Worm (Caenorhabditis elegans) whole organism, mixed stage, embryonic: Measurements from ENCODE around the gene srx-86.
A peak's percentile ranks its signal among the peaks of the same experiment; 100 is the strongest.

Experiments used
- M03D4.4 ChIP-seq: sonication (generic microtip); optimal IDR thresholded peaks from 2 replicates; lab custom pipeline; 2017; ENCODE audit warnings: mild to moderate bottlenecking, missing genetic modification characterization, missing compliant biosample characterization
- bed-3 ChIP-seq: fragments of 200-800 bp; sonication (Bioruptor generic); optimal IDR thresholded peaks from 3 replicates; lab custom pipeline; 2018; ENCODE audit warnings: mild to moderate bottlenecking, missing genetic modification characterization, moderate library complexity, missing compliant biosample characterization
- blmp-1 ChIP-seq: fragments of 150-350 bp; optimal IDR thresholded peaks from 2 replicates; lab custom pipeline; 2014; ENCODE audit warnings: missing biosample characterization, missing genetic modification characterization
- ceh-39 ChIP-seq: fragments of 150-350 bp; optimal IDR thresholded peaks from 2 replicates; lab custom pipeline; 2014; ENCODE audit warnings: missing biosample characterization, missing genetic modification characterization
- ceh-43 ChIP-seq: fragments of 200-800 bp; sonication (Bioruptor generic); optimal IDR thresholded peaks from 2 replicates; lab custom pipeline; 2018; ENCODE audit warnings: mild to moderate bottlenecking, missing genetic modification characterization, moderate library complexity, missing compliant biosample characterization
- ceh-83 ChIP-seq: fragments of 200-800 bp; sonication (Bioruptor generic); optimal IDR thresholded peaks from 2 replicates; lab custom pipeline; 2018; ENCODE audit warnings: mild to moderate bottlenecking, missing genetic modification characterization, missing compliant biosample characterization
- ces-1 ChIP-seq: fragments of 150-350 bp; optimal IDR thresholded peaks from 2 replicates; lab custom pipeline; 2014; ENCODE audit warnings: missing biosample characterization, missing genetic modification reagents, missing genetic modification characterization
- cnd-1 ChIP-seq: fragments of 200-800 bp; sonication (Bioruptor generic); optimal IDR thresholded peaks from 2 replicates; lab custom pipeline; 2018; ENCODE audit warnings: mild to moderate bottlenecking, missing genetic modification characterization, missing compliant biosample characterization
- drap-1 ChIP-seq: fragments of 200-800 bp; sonication (Bioruptor generic); optimal IDR thresholded peaks from 3 replicates; lab custom pipeline; 2018; ENCODE audit warnings: mild to moderate bottlenecking, missing genetic modification characterization, missing compliant biosample characterization
- elt-1 ChIP-seq: sonication (generic microtip); optimal IDR thresholded peaks from 2 replicates; lab custom pipeline; 2017; ENCODE audit warnings: missing genetic modification characterization, mild to moderate bottlenecking, missing compliant biosample characterization, antibody characterized with exemption, moderate library complexity, borderline replicate concordance; ENCODE audit not compliant: insufficient read depth
- elt-3 ChIP-seq: fragments of 150-350 bp; optimal IDR thresholded peaks from 2 replicates; lab custom pipeline; 2014; ENCODE audit warnings: missing biosample characterization, missing genetic modification characterization
- flh-1 ChIP-seq: fragments of 200-800 bp; sonication (Bioruptor generic); optimal IDR thresholded peaks from 2 replicates; lab custom pipeline; 2018; ENCODE audit warnings: mild to moderate bottlenecking, missing genetic modification characterization, moderate library complexity, missing compliant biosample characterization
- ham-2 ChIP-seq: fragments of 200-800 bp; sonication (Bioruptor generic); optimal IDR thresholded peaks from 2 replicates; lab custom pipeline; 2018; ENCODE audit warnings: mild to moderate bottlenecking, missing genetic modification characterization, missing compliant biosample characterization
- hlh-1 ChIP-seq: fragments of 150-350 bp; optimal IDR thresholded peaks from 2 replicates; lab custom pipeline; 2014; ENCODE audit warnings: missing biosample characterization, missing genetic modification reagents, missing genetic modification characterization
- lin-13 ChIP-seq: fragments of 150-350 bp; optimal IDR thresholded peaks from 2 replicates; lab custom pipeline; 2014; ENCODE audit warnings: missing biosample characterization, missing genetic modification characterization
- lin-32 ChIP-seq: fragments of 200-800 bp; sonication (Bioruptor generic); optimal IDR thresholded peaks from 2 replicates; lab custom pipeline; 2018; ENCODE audit warnings: mild to moderate bottlenecking, missing genetic modification characterization, missing compliant biosample characterization
- lsy-2 ChIP-seq: fragments of 150-350 bp; optimal IDR thresholded peaks from 2 replicates; lab custom pipeline; 2014; ENCODE audit warnings: missing biosample characterization, missing genetic modification characterization
- mab-5 ChIP-seq: fragments of 150-350 bp; optimal IDR thresholded peaks from 2 replicates; lab custom pipeline; 2014; ENCODE audit warnings: missing biosample characterization, missing genetic modification characterization
- mep-1 ChIP-seq: fragments of 150-350 bp; optimal IDR thresholded peaks from 2 replicates; lab custom pipeline; 2017; ENCODE audit warnings: missing biosample characterization, missing genetic modification reagents, missing genetic modification characterization, inconsistent platforms
- mls-2 ChIP-seq: sonication (generic microtip); optimal IDR thresholded peaks from 2 replicates; lab custom pipeline; 2016; ENCODE audit warnings: mild to moderate bottlenecking, missing genetic modification characterization, moderate library complexity, missing compliant biosample characterization
- nhr-12 ChIP-seq: fragments of 150-350 bp; optimal IDR thresholded peaks from 2 replicates; lab custom pipeline; 2014; ENCODE audit warnings: missing biosample characterization, missing genetic modification characterization
- nhr-2 ChIP-seq: fragments of 150-350 bp; optimal IDR thresholded peaks from 2 replicates; lab custom pipeline; 2014; ENCODE audit warnings: missing biosample characterization, missing genetic modification characterization
- nhr-237 ChIP-seq: fragments of 150-350 bp; optimal IDR thresholded peaks from 2 replicates; lab custom pipeline; 2014; ENCODE audit warnings: missing biosample characterization, missing genetic modification characterization
- nhr-28 ChIP-seq: fragments of 150-350 bp; optimal IDR thresholded peaks from 2 replicates; lab custom pipeline; 2014; ENCODE audit warnings: missing biosample characterization, missing genetic modification characterization
- nhr-76 ChIP-seq: sonication (generic microtip); optimal IDR thresholded peaks from 2 replicates; lab custom pipeline; 2017; ENCODE audit warnings: missing biosample characterization, missing genetic modification characterization
- pha-4 ChIP-seq: fragments of 150-350 bp; optimal IDR thresholded peaks from 2 replicates; lab custom pipeline; 2018; ENCODE audit warnings: missing biosample characterization, missing genetic modification reagents, missing genetic modification characterization
- sem-2 ChIP-seq: fragments of 200-800 bp; sonication (Bioruptor generic); optimal IDR thresholded peaks from 2 replicates; lab custom pipeline; 2018; ENCODE audit warnings: mild to moderate bottlenecking, missing genetic modification characterization, missing compliant biosample characterization
- snpc-4 ChIP-seq: fragments of 150-350 bp; optimal IDR thresholded peaks from 2 replicates; lab custom pipeline; 2014; ENCODE audit warnings: missing biosample characterization, missing genetic modification characterization
- sptf-1 ChIP-seq: sonication (generic microtip); optimal IDR thresholded peaks from 2 replicates; lab custom pipeline; 2017; ENCODE audit warnings: mild to moderate bottlenecking, missing genetic modification characterization, moderate library complexity, missing compliant biosample characterization
- tbx-8 ChIP-seq: fragments of 200-800 bp; sonication (Bioruptor generic); optimal IDR thresholded peaks from 2 replicates; lab custom pipeline; 2018; ENCODE audit warnings: mild to moderate bottlenecking, missing genetic modification characterization, moderate library complexity, missing compliant biosample characterization
- unc-120 ChIP-seq: sonication (generic microtip); optimal IDR thresholded peaks from 2 replicates; lab custom pipeline; 2017; ENCODE audit warnings: missing genetic modification characterization, missing compliant biosample characterization; ENCODE audit not compliant: poor library complexity, severe bottlenecking
- unc-39 ChIP-seq: fragments of 150-350 bp; optimal IDR thresholded peaks from 2 replicates; lab custom pipeline; 2014; ENCODE audit warnings: missing biosample characterization, missing genetic modification characterization
- unc-62 ChIP-seq: fragments of 150-350 bp; optimal IDR thresholded peaks from 2 replicates; lab custom pipeline; 2014; ENCODE audit warnings: missing biosample characterization, missing genetic modification reagents, missing genetic modification characterization
- zip-8 ChIP-seq: fragments of 150-350 bp; optimal IDR thresholded peaks from 2 replicates; lab custom pipeline; 2014; ENCODE audit warnings: missing biosample characterization, missing genetic modification characterization
- ztf-11 ChIP-seq: fragments of 150-350 bp; optimal IDR thresholded peaks from 2 replicates; lab custom pipeline; 2014; ENCODE audit warnings: missing biosample characterization, missing genetic modification characterization

Gene srx-86

DNA sequence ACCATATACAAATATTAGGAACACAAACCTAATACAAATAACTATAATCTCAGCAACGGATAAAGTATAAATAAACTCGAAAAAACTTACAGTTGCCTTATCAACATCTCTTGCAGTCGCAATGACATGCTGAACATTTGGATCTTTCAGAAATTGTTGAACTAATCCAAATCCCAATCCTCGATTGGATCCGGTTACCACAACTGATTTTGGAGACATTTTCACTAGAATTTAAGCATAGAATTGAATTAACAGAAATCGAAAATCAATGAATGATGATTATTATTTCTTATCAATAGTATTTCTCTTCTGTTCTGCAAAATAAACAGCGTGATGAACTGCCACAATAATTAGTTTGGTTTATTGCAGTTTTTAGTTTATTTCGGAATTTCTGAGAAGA is 42.5 kb upstream of the srx-86 start, which contains the start of the genes C55A6.11 and C55A6.7:
C55A6.11 (plus strand) TSS at position 301 of the 400 bp plus-strand sequence.
C55A6.7 (minus strand) TSS at position 316 of the 400 bp plus-strand sequence.
- TF ChIP-seq nhr-2 (tag; lab: Kevin White, UChicago) (no peak), nhr-28 (tag; lab: Kevin White, UChicago) (no peak), nhr-76 (tag; lab: Kevin White, UChicago) (no peak), sem-2 (GFP tag; lab: Kevin White, UChicago) (no peak), pha-4 (tag; lab: Kevin White, UChicago) (no peak)

DNA sequence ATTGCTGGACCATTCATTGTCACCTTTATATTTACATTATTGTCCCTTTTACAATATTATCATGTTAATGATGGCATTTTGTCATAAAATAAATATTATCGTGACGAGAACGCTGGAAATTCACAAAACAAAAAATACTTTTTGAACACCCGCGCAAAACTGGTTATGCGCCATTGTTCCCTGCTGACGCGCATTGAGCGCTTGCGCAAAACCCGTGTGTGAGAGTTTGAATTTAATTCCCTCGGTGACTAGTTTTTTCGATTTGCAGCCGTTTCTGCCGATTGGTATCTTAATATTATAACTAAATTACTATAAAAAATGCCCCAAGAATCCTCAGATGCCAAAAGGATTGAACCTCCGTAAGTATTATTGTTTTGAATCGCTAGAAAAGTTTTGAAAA is 41.3 kb upstream of the srx-86 start, which contains the start of gene pafo-1:
pafo-1 (plus strand) TSS at position 256 of the 400 bp plus-strand sequence.
- TF ChIP-seq nhr-237 (tag; lab: Kevin White, UChicago) (peak; percentile 74), ces-1 (GFP tag; lab: Kevin White, UChicago) (no peak), snpc-4 (tag; lab: Kevin White, UChicago) (no peak), ham-2 (GFP tag; lab: Kevin White, UChicago) (no peak), drap-1 (GFP tag; lab: Kevin White, UChicago) (peak; percentile 49), nhr-2 (tag; lab: Kevin White, UChicago) (no peak), sptf-1 (tag; lab: Kevin White, UChicago) (no peak), bed-3 (GFP tag; lab: Kevin White, UChicago) (no peak), mls-2 (tag; lab: Kevin White, UChicago) (no peak), elt-3 (tag; lab: Kevin White, UChicago) (no peak), ceh-83 (GFP tag; lab: Kevin White, UChicago) (peak; percentile 19), M03D4.4 (peak; percentile 76), elt-1 (tag; lab: Kevin White, UChicago) (no peak), nhr-12 (no peak), mab-5 (no peak), lsy-2 (tag; lab: Kevin White, UChicago) (peak; percentile 75), mep-1 (tag; lab: Kevin White, UChicago) (peak; percentile 80), pha-4 (tag; lab: Kevin White, UChicago) (peak; percentile 70), nhr-28 (tag; lab: Kevin White, UChicago) (no peak), zip-8 (tag; lab: Kevin White, UChicago) (no peak), unc-62 (GFP tag; lab: Kevin White, UChicago) (no peak), ceh-43 (GFP tag; lab: Kevin White, UChicago) (peak; percentile 44), unc-120 (tag; lab: Kevin White, UChicago) (peak; percentile 28), sem-2 (GFP tag; lab: Kevin White, UChicago) (peak; percentile 32), ztf-11 (tag; lab: Kevin White, UChicago) (no peak), hlh-1 (tag; lab: Kevin White, UChicago) (peak; percentile 57), blmp-1 (no peak), tbx-8 (GFP tag; lab: Kevin White, UChicago) (peak; percentile 43), lin-13 (tag; lab: Kevin White, UChicago) (peak; percentile 87), nhr-76 (tag; lab: Kevin White, UChicago) (no peak), flh-1 (GFP tag; lab: Kevin White, UChicago) (no peak), cnd-1 (tag; lab: Kevin White, UChicago) (peak; percentile 47), ceh-39 (tag; lab: Kevin White, UChicago) (peak; percentile 20), unc-39 (tag; lab: Kevin White, UChicago) (no peak), lin-32 (GFP tag; lab: Kevin White, UChicago) (no peak)
- TF ChIP-seq, all 35 proteins: peak for 15

DNA sequence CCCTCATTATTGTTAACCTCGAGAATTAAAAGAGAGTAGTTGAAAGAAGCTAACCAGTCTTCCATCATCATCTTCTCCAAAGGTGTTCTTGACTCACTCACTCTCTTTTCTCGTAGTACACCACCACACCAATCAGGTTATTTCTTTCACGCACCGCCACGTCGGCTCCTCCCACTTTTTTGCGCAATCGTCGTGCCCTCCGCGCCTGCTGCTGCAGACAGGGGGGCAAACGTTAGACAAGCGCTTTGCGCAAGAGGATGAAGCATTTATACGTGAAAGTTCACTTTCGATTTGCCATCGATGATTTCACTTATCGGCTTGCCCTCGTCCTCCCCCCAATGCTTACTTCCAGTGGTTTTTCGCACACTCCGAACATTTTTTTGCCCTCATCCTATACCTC is 37.4 kb upstream of the srx-86 start:
- TF ChIP-seq nhr-12 (no peak), blmp-1 (peak; percentile 70), ham-2 (GFP tag; lab: Kevin White, UChicago) (peak; percentile 44), elt-1 (tag; lab: Kevin White, UChicago) (no peak), mep-1 (tag; lab: Kevin White, UChicago) (no peak), tbx-8 (GFP tag; lab: Kevin White, UChicago) (no peak), mab-5 (no peak), sptf-1 (tag; lab: Kevin White, UChicago) (peak; percentile 28)
